Fruit fly (Drosophila melanogaster): ENCODE data around the gene Hmbs.

Gene Hmbs

dm6 chr3L:1300076-1300635 lies 34.5 kb upstream of the Hmbs start (continued):
- TF ChIP-seq Hnf4 (GFP tag; optimal IDR thresholded peaks at IDR 0.05) (no peak), dl (GFP tag; optimal IDR thresholded peaks at IDR 0.05; ENCODE audit: insufficient read depth in 1 of 2, partially characterized antibody in 2 of 2) (no peak), fru (GFP tag; optimal IDR thresholded peaks at IDR 0.05) (peak; percentile 80)

DNA sequence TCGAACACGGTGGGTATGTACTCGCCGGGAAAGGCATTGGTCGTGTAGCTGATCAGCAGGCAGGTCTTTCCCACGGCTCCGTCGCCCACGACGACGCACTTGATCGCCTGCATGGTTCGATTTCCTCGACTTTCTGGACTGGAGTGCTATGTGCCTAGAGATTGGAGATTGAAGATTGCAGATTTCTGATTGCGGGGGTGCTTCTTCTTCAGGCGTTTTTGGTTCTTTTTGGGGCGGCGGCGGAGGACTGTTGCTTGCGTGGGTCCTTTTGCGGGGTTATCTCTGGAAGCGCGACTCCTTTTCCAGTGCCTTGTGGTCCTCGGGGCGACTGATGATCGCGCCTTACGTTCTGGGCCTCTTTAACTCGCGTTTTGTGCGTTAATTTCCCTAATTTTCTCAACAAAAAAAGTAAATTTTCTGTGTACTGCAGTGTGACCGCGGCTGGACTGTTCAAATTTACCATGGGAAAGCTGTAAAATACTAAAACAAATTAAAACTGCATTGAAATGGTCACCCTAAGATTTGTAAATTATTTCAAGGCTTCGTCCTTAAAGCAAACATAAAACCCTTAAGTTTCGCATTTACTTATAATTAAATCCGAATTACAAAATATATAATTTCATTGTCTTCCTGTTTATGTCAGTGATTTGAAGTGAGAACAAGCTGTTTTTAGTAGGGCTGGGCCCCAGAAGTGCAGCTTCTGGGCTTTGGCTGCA lies 32.3 kb upstream of the Hmbs start, which contains the start of the genes Rac1 and Acat2:
TSS of gene Rac1 (minus strand) at position 450 of the 716 bp plus-strand sequence.
TSS of gene Acat2 (plus strand) at position 711 of the 716 bp plus-strand sequence.
- no peak for TF ChIP-seq dsf (GFP tag; optimal IDR thresholded peaks at IDR 0.05; ENCODE audit: borderline replicate concordance)
- TF ChIP-seq Rel (GFP tag; optimal IDR thresholded peaks at IDR 0.05), result no peak
- TF ChIP-seq Rel (tag; optimal IDR thresholded peaks at IDR 0.05), result peak; percentile 36
- peak; percentile 4 for TF ChIP-seq sv (GFP tag; optimal IDR thresholded peaks at IDR 0.05)
- peak; percentile 32 for TF ChIP-seq Myc (optimal IDR thresholded peaks at IDR 0.05)

- TF ChIP-seq foxo (GFP tag; optimal IDR thresholded peaks at IDR 0.05), result no peak
- TF ChIP-seq lola (GFP tag; optimal IDR thresholded peaks at IDR 0.05), result no peak
- TF ChIP-seq fru (GFP tag; optimal IDR thresholded peaks at IDR 0.05), result no peak
- no peak for TF ChIP-seq CG32264 (GFP tag; optimal IDR thresholded peaks at IDR 0.05)
- TF ChIP-seq Dif (GFP tag; optimal IDR thresholded peaks at IDR 0.05; ENCODE audit: partially characterized antibody), result no peak
- no peak for TF ChIP-seq N (GFP tag; optimal IDR thresholded peaks at IDR 0.05)
- TF ChIP-seq Hnf4 (GFP tag; optimal IDR thresholded peaks at IDR 0.05), result no peak
- no peak for TF ChIP-seq Mio (GFP tag; optimal IDR thresholded peaks at IDR 0.05)
- no peak for TF ChIP-seq Myc (optimal IDR thresholded peaks at IDR 0.05)
- no peak for TF ChIP-seq h (GFP tag; optimal IDR thresholded peaks at IDR 0.05)
These were observed 31.7 kb upstream of the Hmbs start for dm6 chr3L:1302950-1303352.

DNA sequence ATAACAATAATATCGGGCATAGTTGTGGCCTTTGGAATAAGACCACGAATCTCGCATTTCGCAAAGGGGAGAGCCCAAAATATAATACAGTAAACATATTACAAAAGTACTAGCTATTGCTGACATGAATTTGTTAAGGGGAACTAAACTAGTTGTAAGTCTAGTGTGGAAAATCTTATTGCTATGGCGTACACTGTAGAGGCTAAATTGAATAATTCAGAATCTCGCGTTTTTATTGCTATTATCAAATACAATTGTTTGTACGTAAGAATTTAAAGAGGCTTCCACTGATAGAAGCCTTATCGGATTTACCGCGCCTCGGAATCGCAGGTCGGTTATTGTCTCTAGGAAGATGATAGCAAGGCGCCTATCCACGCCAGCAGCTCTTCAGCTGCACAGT lies 29.4 kb upstream of the Hmbs start:
- TF ChIP-seq psq (GFP tag; optimal IDR thresholded peaks at IDR 0.05) (no peak), jim (GFP tag; optimal IDR thresholded peaks at IDR 0.05) (no peak), fru (GFP tag; optimal IDR thresholded peaks at IDR 0.05) (no peak), CG32264 (GFP tag; optimal IDR thresholded peaks at IDR 0.05) (no peak), Abd-B (GFP tag; optimal IDR thresholded peaks at IDR 0.05) (no peak), Vsx2 (GFP tag; optimal IDR thresholded peaks at IDR 0.05; ENCODE audit: partially characterized antibody) (no peak), Mio (GFP tag; optimal IDR thresholded peaks at IDR 0.05) (no peak), foxo (GFP tag; optimal IDR thresholded peaks at IDR 0.05) (no peak), dl (GFP tag; optimal IDR thresholded peaks at IDR 0.05; ENCODE audit: insufficient read depth in 1 of 2, partially characterized antibody in 2 of 2) (no peak), Jra (GFP tag; optimal IDR thresholded peaks at IDR 0.05) (no peak), ey (GFP tag; optimal IDR thresholded peaks at IDR 0.05) (no peak), dmrt93B (GFP tag; optimal IDR thresholded peaks at IDR 0.05) (no peak), Hr83 (GFP tag; optimal IDR thresholded peaks at IDR 0.05; ENCODE audit: poor library complexity, severe bottlenecking) (no peak), pan (optimal IDR thresholded peaks at IDR 0.05) (no peak), dsf (GFP tag; optimal IDR thresholded peaks at IDR 0.05; ENCODE audit: borderline replicate concordance) (no peak), sv (GFP tag; optimal IDR thresholded peaks at IDR 0.05) (no peak), rgr (GFP tag; optimal IDR thresholded peaks at IDR 0.05) (no peak)

DNA sequence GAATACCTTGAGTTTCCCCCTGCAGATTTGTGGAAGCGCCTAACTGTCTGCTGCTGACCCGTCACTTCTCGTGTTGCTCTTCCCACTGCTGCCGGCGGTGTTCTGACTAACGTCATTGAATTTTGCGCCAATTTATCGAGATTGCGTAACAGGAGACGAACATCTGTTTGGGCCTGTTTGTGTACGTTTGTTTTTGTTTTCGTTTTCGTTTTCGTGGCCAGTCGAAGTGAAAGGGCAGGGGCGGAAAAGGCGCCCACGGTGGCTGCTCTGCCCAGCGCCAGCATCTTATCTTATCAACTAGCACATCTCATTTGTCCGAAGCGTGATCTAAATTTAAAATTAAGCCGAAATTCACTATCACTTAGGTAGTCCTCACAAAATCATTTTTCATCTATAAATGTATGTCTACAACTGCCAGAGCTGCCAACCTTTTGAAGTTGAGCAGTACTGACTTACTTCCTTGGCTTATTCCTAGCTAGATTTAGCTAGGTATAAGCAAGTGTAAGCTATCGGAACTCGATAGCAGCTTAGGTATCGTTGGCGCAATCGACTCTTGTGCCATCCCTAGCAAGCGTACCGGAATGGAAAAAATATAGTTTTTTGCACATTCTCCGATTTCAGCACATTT lies 27.6 kb upstream of the Hmbs start, which contains the start of the genes Ctr9 and Nt5a:
TSS of gene Ctr9 (plus strand) at position 220 of the 628 bp plus-strand sequence.
TSS of gene Nt5a (minus strand) at position 414 of the 628 bp plus-strand sequence.
- TF ChIP-seq ey (GFP tag; optimal IDR thresholded peaks at IDR 0.05) (peak; percentile 58), HLH106 (tag; optimal IDR thresholded peaks at IDR 0.05) (peak; percentile 55), Hr78 (GFP tag; optimal IDR thresholded peaks at IDR 0.05) (no peak), foxo (GFP tag; optimal IDR thresholded peaks at IDR 0.05) (peak in 1 of 2 experiments; percentile 69), Dfd (GFP tag; optimal IDR thresholded peaks at IDR 0.05) (no peak), OdsH (GFP tag; optimal IDR thresholded peaks at IDR 0.05) (peak; percentile 56), Hr83 (GFP tag; optimal IDR thresholded peaks at IDR 0.05; ENCODE audit: poor library complexity, severe bottlenecking) (peak; percentile 89), jim (GFP tag; optimal IDR thresholded peaks at IDR 0.05) (no peak), Myc (optimal IDR thresholded peaks at IDR 0.05) (peak; percentile 90), Dif (GFP tag; optimal IDR thresholded peaks at IDR 0.05; ENCODE audit: partially characterized antibody) (no peak), pan (optimal IDR thresholded peaks at IDR 0.05) (no peak), Mio (GFP tag; optimal IDR thresholded peaks at IDR 0.05) (no peak), usp (GFP tag; optimal IDR thresholded peaks at IDR 0.05) (no peak), psq (GFP tag; optimal IDR thresholded peaks at IDR 0.05) (peak; percentile 75), Jra (GFP tag; optimal IDR thresholded peaks at IDR 0.05) (no peak), CG9705 (GFP tag; optimal IDR thresholded peaks at IDR 0.05) (peak; percentile 38), rgr (GFP tag; optimal IDR thresholded peaks at IDR 0.05) (peak; percentile 64), Sp1 (GFP tag; optimal IDR thresholded peaks at IDR 0.05) (peak; percentile 44), sv (GFP tag; optimal IDR thresholded peaks at IDR 0.05) (no peak), brk (GFP tag; optimal IDR thresholded peaks at IDR 0.05) (no peak), N (GFP tag; optimal IDR thresholded peaks at IDR 0.05) (no peak), CG32264 (GFP tag; optimal IDR thresholded peaks at IDR 0.05) (no peak), CrebA (GFP tag; optimal IDR thresholded peaks at IDR 0.05; ENCODE audit: borderline replicate concordance) (no peak), Rel (GFP tag; optimal IDR thresholded peaks at IDR 0.05) (no peak), Rel (tag; optimal IDR thresholded peaks at IDR 0.05) (peak; percentile 66), dsf (GFP tag; optimal IDR thresholded peaks at IDR 0.05; ENCODE audit: borderline replicate concordance) (no peak), GATAd (GFP tag; optimal IDR thresholded peaks at IDR 0.05) (no peak)

All from whole organism, wandering third instar larva.